Worm (Caenorhabditis elegans) whole organism, late embryonic: ENCODE measurements around the gene srx-96.
A peak's percentile ranks its signal among the peaks of the same experiment; 100 is the strongest.

Source experiments
- C08G9.2 ChIP-seq: sonication (generic microtip); optimal IDR thresholded peaks from 2 replicates; lab custom pipeline; 2016; ENCODE audit warnings: mild to moderate bottlenecking, missing genetic modification characterization, moderate library complexity, missing compliant biosample characterization
- F13H6.1 ChIP-seq: sonication (generic microtip); optimal IDR thresholded peaks from 2 replicates; lab custom pipeline; 2016; ENCODE audit warnings: missing genetic modification characterization, missing compliant biosample characterization
- T23F11.4 ChIP-seq: fragments of 200-800 bp; sonication (Bioruptor generic); optimal IDR thresholded peaks from 2 replicates; lab custom pipeline; 2018; ENCODE audit warnings: mild to moderate bottlenecking, missing genetic modification characterization, missing compliant biosample characterization
- Y22D7AL.16 ChIP-seq: sonication (generic microtip); optimal IDR thresholded peaks from 2 replicates; lab custom pipeline; 2016; ENCODE audit warnings: missing genetic modification characterization, missing compliant biosample characterization
- ama-1 ChIP-seq: fragments of 150-350 bp; optimal IDR thresholded peaks from 2 replicates; lab custom pipeline; 2014
- ceh-14 ChIP-seq: sonication (generic microtip); optimal IDR thresholded peaks from 2 replicates; lab custom pipeline; 2016; ENCODE audit warnings: missing genotype, missing genetic modification characterization, missing compliant biosample characterization
- ceh-2 ChIP-seq: sonication (generic microtip); optimal IDR thresholded peaks from 2 replicates; lab custom pipeline; 2016; ENCODE audit warnings: missing genotype, missing genetic modification characterization, missing compliant biosample characterization
- ceh-22 ChIP-seq: sonication (generic microtip); optimal IDR thresholded peaks from 2 replicates; lab custom pipeline; 2017; ENCODE audit warnings: missing biosample characterization, missing genetic modification characterization
- ceh-30 ChIP-seq: fragments of 150-350 bp; optimal IDR thresholded peaks from 2 replicates; lab custom pipeline; 2014; ENCODE audit warnings: missing biosample characterization, missing genetic modification characterization
- ceh-31 ChIP-seq: sonication (generic microtip); optimal IDR thresholded peaks from 2 replicates; lab custom pipeline; 2016; ENCODE audit warnings: missing genetic modification characterization, missing compliant biosample characterization
- ceh-34 ChIP-seq: sonication (generic microtip); optimal IDR thresholded peaks from 2 replicates; lab custom pipeline; 2016; ENCODE audit warnings: mild to moderate bottlenecking, missing genetic modification characterization, missing compliant biosample characterization
- ceh-45 ChIP-seq: fragments of 200-800 bp; sonication (Bioruptor generic); IDR thresholded peaks from 2 replicates; pipeline ENCODE4 v1.3.6; 2022; ENCODE audit warnings: missing genetic modification reagents, missing genetic modification characterization, missing compliant biosample characterization
- ceh-48 ChIP-seq: sonication (generic microtip); optimal IDR thresholded peaks from 2 replicates; lab custom pipeline; 2016; ENCODE audit warnings: missing genetic modification characterization, inconsistent platforms, missing compliant biosample characterization
- ceh-6 ChIP-seq: fragments of 200-800 bp; sonication (Bioruptor generic); optimal IDR thresholded peaks from 2 replicates; lab custom pipeline; 2018; ENCODE audit warnings: mild to moderate bottlenecking, missing genetic modification characterization, missing compliant biosample characterization
- ceh-9 ChIP-seq: sonication (generic microtip); optimal IDR thresholded peaks from 2 replicates; lab custom pipeline; 2016; ENCODE audit warnings: mild to moderate bottlenecking, missing genetic modification characterization, inconsistent platforms, missing compliant biosample characterization
- che-1 ChIP-seq: sonication (generic microtip); optimal IDR thresholded peaks from 2 replicates; lab custom pipeline; 2016; ENCODE audit warnings: mild to moderate bottlenecking, missing genetic modification characterization, missing compliant biosample characterization
- dmd-4 ChIP-seq: sonication (generic microtip); optimal IDR thresholded peaks from 2 replicates; lab custom pipeline; 2016; ENCODE audit warnings: borderline replicate concordance, missing genetic modification characterization, missing compliant biosample characterization
- dve-1 ChIP-seq: sonication (generic microtip); optimal IDR thresholded peaks from 2 replicates; lab custom pipeline; 2017; ENCODE audit warnings: antibody characterized with exemption, mild to moderate bottlenecking, missing genetic modification characterization, missing compliant biosample characterization
- eyg-1 ChIP-seq: sonication (generic microtip); optimal IDR thresholded peaks from 2 replicates; lab custom pipeline; 2016; ENCODE audit warnings: missing genotype, missing genetic modification characterization, missing compliant biosample characterization
- fax-1 ChIP-seq: sonication (generic microtip); optimal IDR thresholded peaks from 2 replicates; lab custom pipeline; 2016; ENCODE audit warnings: missing genotype, missing genetic modification characterization, missing compliant biosample characterization
- fkh-6 ChIP-seq: sonication (generic microtip); optimal IDR thresholded peaks from 2 replicates; lab custom pipeline; 2016; ENCODE audit warnings: missing genetic modification characterization, missing compliant biosample characterization
- gmeb-2 ChIP-seq: sonication (generic microtip); optimal IDR thresholded peaks from 2 replicates; lab custom pipeline; 2016; ENCODE audit warnings: missing genetic modification characterization, inconsistent platforms, missing compliant biosample characterization
- hlh-13 ChIP-seq: fragments of 200-800 bp; sonication (Bioruptor generic); optimal IDR thresholded peaks from 2 replicates; lab custom pipeline; 2018; ENCODE audit warnings: mild to moderate bottlenecking, missing genetic modification characterization, missing compliant biosample characterization
- hlh-15 ChIP-seq: sonication (generic microtip); optimal IDR thresholded peaks from 2 replicates; lab custom pipeline; 2016; ENCODE audit warnings: missing genetic modification characterization, missing compliant biosample characterization
- hlh-30 ChIP-seq: sonication (generic microtip); optimal IDR thresholded peaks from 2 replicates; lab custom pipeline; 2017; ENCODE audit warnings: antibody characterized with exemption, missing genetic modification characterization, missing compliant biosample characterization; ENCODE audit not compliant: insufficient read depth
- hlh-6 ChIP-seq: sonication (generic microtip); optimal IDR thresholded peaks from 2 replicates; lab custom pipeline; 2016; ENCODE audit warnings: missing genotype, missing genetic modification characterization, missing compliant biosample characterization
- lim-6 ChIP-seq: sonication (generic microtip); optimal IDR thresholded peaks from 2 replicates; lab custom pipeline; 2016; ENCODE audit warnings: missing genetic modification characterization, missing compliant biosample characterization
- madf-2 ChIP-seq: sonication (generic microtip); optimal IDR thresholded peaks from 2 replicates; lab custom pipeline; 2017; ENCODE audit warnings: missing genetic modification characterization, missing compliant biosample characterization
- mec-3 ChIP-seq: sonication (generic microtip); optimal IDR thresholded peaks from 2 replicates; lab custom pipeline; 2016; ENCODE audit warnings: borderline replicate concordance, missing genetic modification characterization, missing compliant biosample characterization
- nfya-1 ChIP-seq: sonication (generic microtip); optimal IDR thresholded peaks from 2 replicates; lab custom pipeline; 2017; ENCODE audit warnings: missing genetic modification characterization, mild to moderate bottlenecking, missing compliant biosample characterization, antibody characterized with exemption, moderate library complexity
- nhr-232 ChIP-seq: sonication (generic microtip); optimal IDR thresholded peaks from 2 replicates; lab custom pipeline; 2016; ENCODE audit warnings: missing genetic modification characterization, missing compliant biosample characterization
- odd-2 ChIP-seq: sonication (generic microtip); optimal IDR thresholded peaks from 2 replicates; lab custom pipeline; 2017; ENCODE audit warnings: antibody characterized with exemption, mild to moderate bottlenecking, missing genetic modification characterization, missing compliant biosample characterization
- pag-3 ChIP-seq: sonication (generic microtip); optimal IDR thresholded peaks from 2 replicates; lab custom pipeline; 2016; ENCODE audit warnings: missing compliant biosample characterization, missing genetic modification characterization, borderline replicate concordance
- pha-2 ChIP-seq: sonication (generic microtip); optimal IDR thresholded peaks from 2 replicates; lab custom pipeline; 2017; ENCODE audit warnings: mild to moderate bottlenecking, missing genetic modification characterization, missing compliant biosample characterization
- pha-4 ChIP-seq: fragments of 150-350 bp; optimal IDR thresholded peaks from 2 replicates; lab custom pipeline; 2018; ENCODE audit warnings: missing biosample characterization, missing genetic modification reagents, missing genetic modification characterization
- pros-1 ChIP-seq: fragments of 150-350 bp; optimal IDR thresholded peaks from 2 replicates; lab custom pipeline; 2014; ENCODE audit warnings: missing biosample characterization, missing genetic modification reagents, missing genetic modification characterization
- ref-2 ChIP-seq: sonication (generic microtip); optimal IDR thresholded peaks from 2 replicates; lab custom pipeline; 2016; ENCODE audit warnings: missing genetic modification characterization, missing compliant biosample characterization
- sdc-2 ChIP-seq: sonication (generic microtip); optimal IDR thresholded peaks from 2 replicates; lab custom pipeline; 2016; ENCODE audit warnings: missing genotype, missing genetic modification characterization, missing compliant biosample characterization
- sox-2 ChIP-seq: fragments of 200-800 bp; sonication (Bioruptor generic); IDR thresholded peaks from 2 replicates; pipeline ENCODE4 v1.3.6; 2022; ENCODE audit warnings: missing genetic modification reagents, missing genetic modification characterization, missing compliant biosample characterization
- syd-9 ChIP-seq: sonication (generic microtip); optimal IDR thresholded peaks from 2 replicates; lab custom pipeline; 2016; ENCODE audit warnings: mild to moderate bottlenecking, missing genetic modification characterization, moderate library complexity, missing compliant biosample characterization
- tbx-7 ChIP-seq: sonication (generic microtip); optimal IDR thresholded peaks from 2 replicates; lab custom pipeline; 2016; ENCODE audit warnings: missing genotype, missing genetic modification characterization, missing compliant biosample characterization
- unc-42 ChIP-seq: sonication (generic microtip); optimal IDR thresholded peaks from 2 replicates; lab custom pipeline; 2016; ENCODE audit warnings: missing genotype, missing genetic modification characterization, missing compliant biosample characterization
- unc-55 ChIP-seq: sonication (generic microtip); optimal IDR thresholded peaks from 2 replicates; lab custom pipeline; 2017; ENCODE audit warnings: missing biosample characterization, missing genetic modification reagents, missing genetic modification characterization
- unc-86 ChIP-seq: sonication (generic microtip); optimal IDR thresholded peaks from 2 replicates; lab custom pipeline; 2016; ENCODE audit warnings: missing genetic modification characterization, missing compliant biosample characterization
- zip-5 ChIP-seq: sonication (generic microtip); optimal IDR thresholded peaks from 2 replicates; lab custom pipeline; 2016; ENCODE audit warnings: missing genetic modification characterization, missing compliant biosample characterization
- ztf-16 ChIP-seq: sonication (generic microtip); optimal IDR thresholded peaks from 2 replicates; lab custom pipeline; 2017; ENCODE audit warnings: missing genetic modification characterization, missing compliant biosample characterization

Gene srx-96

ce11 chrV:13715223-13715686 is 4.1 kb downstream of the srx-96 start, which contains the start of gene zipt-9 (continued):
- TF ChIP-seq syd-9 (tag; lab: Kevin White, UChicago) (peak; percentile 39), gmeb-2 (tag; lab: Kevin White, UChicago) (no peak), hlh-13 (GFP tag; lab: Kevin White, UChicago) (no peak), odd-2 (no peak), ceh-2 (peak; percentile 94), fax-1 (tag; lab: Kevin White, UChicago) (peak; percentile 90), mec-3 (tag; lab: Kevin White, UChicago) (peak; percentile 88), Y22D7AL.16 (tag; lab: Kevin White, UChicago) (no peak), dve-1 (tag; lab: Kevin White, UChicago) (no peak), lim-6 (tag; lab: Kevin White, UChicago) (peak; percentile 87), pag-3 (tag; lab: Kevin White, UChicago) (peak; percentile 61), hlh-30 (tag; lab: Kevin White, UChicago) (no peak), ztf-16 (peak; percentile 62), ceh-9 (tag; lab: Kevin White, UChicago) (no peak), nhr-232 (no peak), F13H6.1 (tag; lab: Kevin White, UChicago) (peak; percentile 87), tbx-7 (peak; percentile 95), unc-42 (tag; lab: Kevin White, UChicago) (peak; percentile 98), pha-2 (tag; lab: Kevin White, UChicago) (peak; percentile 41), pros-1 (tag; lab: Kevin White, UChicago) (no peak), C08G9.2 (tag; lab: Kevin White, UChicago) (peak; percentile 95), ref-2 (tag; lab: Kevin White, UChicago) (peak; percentile 96), che-1 (peak; percentile 38), unc-86 (tag; lab: Kevin White, UChicago) (peak; percentile 68), madf-2 (tag; lab: Kevin White, UChicago) (peak; percentile 22), ceh-22 (tag; lab: Kevin White, UChicago) (no peak), ceh-14 (tag; lab: Kevin White, UChicago) (peak; percentile 96), sdc-2 (tag; lab: Kevin White, UChicago) (peak; percentile 51), ceh-6 (GFP tag; lab: Kevin White, UChicago) (peak; percentile 24), zip-5 (peak; percentile 91), fkh-6 (peak; percentile 72), hlh-15 (tag; lab: Kevin White, UChicago) (peak; percentile 79), unc-55 (no peak), eyg-1 (tag; lab: Kevin White, UChicago) (no peak), pha-4 (no peak), ceh-48 (tag; lab: Kevin White, UChicago) (no peak), dmd-4 (tag; lab: Kevin White, UChicago) (peak; percentile 43), ceh-31 (peak; percentile 99), ceh-45 (GFP tag; lab: Robert Waterston, UW) (no peak), nfya-1 (tag; lab: Kevin White, UChicago) (peak; percentile 43), ama-1 (lab: Kevin White, UChicago) (no peak)

DNA sequence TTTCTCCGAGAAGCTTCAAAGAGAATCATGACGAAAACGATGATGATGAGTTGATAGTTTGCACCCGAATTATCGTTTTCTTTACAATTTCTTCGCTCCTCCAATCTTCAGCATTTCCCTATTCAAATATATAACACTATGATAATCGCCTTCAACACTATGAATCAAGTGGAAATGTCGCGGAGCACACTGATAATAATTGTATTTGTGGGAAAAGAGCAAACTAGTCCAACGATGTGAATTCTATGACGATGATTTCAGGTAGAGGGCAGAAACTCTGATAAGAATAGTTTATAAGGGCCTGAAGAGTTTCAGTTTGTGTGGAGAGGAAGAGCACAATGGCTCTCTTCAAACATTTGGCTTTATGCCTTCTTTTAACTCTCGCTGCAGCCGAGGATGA is 5.4 kb downstream of the srx-96 start, which contains the start of gene T01D3.6:
T01D3.6 (plus strand) TSS at position 294 of the 400 bp plus-strand sequence.
- TF ChIP-seq T23F11.4: no peak
- TF ChIP-seq hlh-6: no peak
- no peak for TF ChIP-seq ceh-34 (tag; lab: Kevin White, UChicago)
- TF ChIP-seq ceh-30 (tag; lab: Kevin White, UChicago): no peak
- no peak for TF ChIP-seq sox-2 (GFP tag; lab: Robert Waterston, UW)
- TF ChIP-seq fkh-6: no peak
- TF ChIP-seq pha-2 (tag; lab: Kevin White, UChicago): no peak
- TF ChIP-seq ceh-31: no peak
